Worm (Caenorhabditis elegans) whole organism, L1 larva: ENCODE results near the gene lrx-1.

Experiments
- blmp-1 ChIP-seq: fragments of 150-350 bp; optimal IDR thresholded peaks from 2 replicates; lab custom pipeline; 2014; ENCODE audit warnings: missing biosample characterization, missing genetic modification characterization
- elt-3 ChIP-seq, 6 experiments: fragments of 150-350 bp in 1 of 6; sonication (generic microtip); optimal IDR thresholded peaks; 2 replicates each; lab custom pipeline; 2017 to 2018; ENCODE audit warnings: missing biosample characterization in 6 of 6, missing genetic modification characterization in 6 of 6, inconsistent platforms in 1 of 6
- nhr-11 ChIP-seq: fragments of 150-350 bp; optimal IDR thresholded peaks from 2 replicates; lab custom pipeline; 2014; ENCODE audit warnings: missing biosample characterization, missing genetic modification characterization
- nhr-12 ChIP-seq: sonication (generic microtip); optimal IDR thresholded peaks from 2 replicates; lab custom pipeline; 2017; ENCODE audit warnings: missing biosample characterization, missing genetic modification characterization
- nhr-237 ChIP-seq: fragments of 150-350 bp; optimal IDR thresholded peaks from 2 replicates; lab custom pipeline; 2014; ENCODE audit warnings: missing biosample characterization, missing genetic modification characterization
- nhr-28 ChIP-seq: fragments of 150-350 bp; optimal IDR thresholded peaks from 2 replicates; lab custom pipeline; 2014; ENCODE audit warnings: missing biosample characterization, missing genetic modification characterization
- vab-15 ChIP-seq: sonication (generic microtip); optimal IDR thresholded peaks from 2 replicates; lab custom pipeline; 2017; ENCODE audit warnings: missing genotype, mild to moderate bottlenecking, missing genetic modification characterization, missing compliant biosample characterization
- ztf-4 ChIP-seq: fragments of 150-350 bp; optimal IDR thresholded peaks from 2 replicates; lab custom pipeline; 2014; ENCODE audit warnings: missing biosample characterization, missing genetic modification characterization

- TF ChIP-seq elt-3 (tag; optimal IDR thresholded peaks at IDR 0.05; lab: Kevin White, UChicago) (no peak), nhr-237 (no peak), vab-15 (tag; lab: Kevin White, UChicago) (no peak), nhr-28 (tag; lab: Kevin White, UChicago) (no peak), blmp-1 (tag; lab: Kevin White, UChicago) (no peak), ztf-4 (no peak), nhr-11 (no peak), nhr-12 (tag; lab: Kevin White, UChicago) (no peak)
These were observed at the start of gene lrx-1 for ce11 chrV:12252272-12252671.
